Worm (Caenorhabditis elegans) whole organism, young adult: ENCODE data around the gene ZK643.6.

ENCODE experiments used
- B0261.1 ChIP-seq: sonication (generic microtip); optimal IDR thresholded peaks from 2 replicates; lab custom pipeline; 2016; ENCODE audit warnings: mild to moderate bottlenecking, missing genetic modification characterization, moderate library complexity, missing compliant biosample characterization
- F57A8.1 ChIP-seq: fragments of 200-800 bp; sonication (Bioruptor generic); optimal IDR thresholded peaks from 2 replicates; lab custom pipeline; 2018; ENCODE audit warnings: mild to moderate bottlenecking, missing genetic modification characterization, moderate library complexity, missing compliant biosample characterization
- K12H6.12 ChIP-seq: fragments of 200-800 bp; sonication (Bioruptor generic); optimal IDR thresholded peaks from 2 replicates; lab custom pipeline; 2018; ENCODE audit warnings: mild to moderate bottlenecking, missing genetic modification characterization, missing compliant biosample characterization
- Y56A3A.18 ChIP-seq: fragments of 200-800 bp; sonication (Bioruptor generic); IDR thresholded peaks from 2 replicates; pipeline ENCODE4 v1.3.6; 2022; ENCODE audit warnings: missing genetic modification reagents, missing genetic modification characterization, missing compliant biosample characterization
- Y67H2A.10 ChIP-seq: fragments of 200-800 bp; sonication (Bioruptor generic); conservative IDR thresholded peaks from 2 replicates; pipeline ENCODE4 v1.3.6; 2022; ENCODE audit warnings: missing genetic modification reagents, missing genetic modification characterization, missing compliant biosample characterization
- Y79H2A.3 ChIP-seq: fragments of 200-800 bp; sonication (Bioruptor generic); conservative IDR thresholded peaks from 2 replicates; pipeline ENCODE4 v1.3.6; 2022; ENCODE audit warnings: missing genetic modification reagents, missing genetic modification characterization, missing compliant biosample characterization
- Y95B8A.8 ChIP-seq: fragments of 200-800 bp; sonication (Bioruptor generic); IDR thresholded peaks from 2 replicates; pipeline ENCODE4 v1.3.6; 2022; ENCODE audit warnings: missing genetic modification reagents, missing genetic modification characterization, missing compliant biosample characterization
- ZK185.1 ChIP-seq: sonication (generic microtip); optimal IDR thresholded peaks from 2 replicates; lab custom pipeline; 2016; ENCODE audit warnings: mild to moderate bottlenecking, missing genetic modification characterization, missing compliant biosample characterization; ENCODE audit not compliant: poor library complexity, severe bottlenecking
- ama-1 ChIP-seq, 3 experiments: fragments of 150-350 bp in 1 of 3; sonication (generic microtip) in 2 of 3; optimal IDR thresholded peaks; 2 replicates each; lab custom pipeline; 2014 to 2018; ENCODE audit warnings: missing biosample characterization in 2 of 3, missing genetic modification characterization in 2 of 3, missing genetic modification reagents in 2 of 3
- bed-2 ChIP-seq: fragments of 200-800 bp; sonication (Bioruptor generic); IDR thresholded peaks from 2 replicates; pipeline ENCODE4 v1.3.6; 2022; ENCODE audit warnings: missing genetic modification reagents, missing genetic modification characterization, missing compliant biosample characterization
- cebp-1 ChIP-seq, 2 experiments: fragments of 200-800 bp in 1 of 2; sonication (Bioruptor generic) in 1 of 2; sonication (generic microtip) in 1 of 2; IDR thresholded peaks in 1 of 2; optimal IDR thresholded peaks in 1 of 2; 2 replicates each; pipeline versions ENCODE4 v1.3.6 to Lab custom; 2017 to 2022; ENCODE audit warnings: missing compliant biosample characterization in 2 of 2, missing genetic modification characterization in 2 of 2, mild to moderate bottlenecking in 1 of 2, missing genetic modification reagents in 1 of 2, moderate library complexity in 1 of 2
- cebp-2 ChIP-seq: fragments of 200-800 bp; sonication (Bioruptor generic); IDR thresholded peaks from 2 replicates; pipeline ENCODE4 v1.3.6; 2022; ENCODE audit warnings: missing genetic modification characterization, missing compliant biosample characterization
- ceh-100 ChIP-seq: fragments of 200-800 bp; sonication (Bioruptor generic); IDR thresholded peaks from 2 replicates; pipeline ENCODE4 v1.3.6; 2022; ENCODE audit warnings: missing genetic modification reagents, missing genetic modification characterization, missing compliant biosample characterization
- ceh-58 ChIP-seq: fragments of 200-800 bp; sonication (Bioruptor generic); IDR thresholded peaks from 2 replicates; pipeline ENCODE4 v1.3.6; 2022; ENCODE audit warnings: missing genetic modification characterization, missing compliant biosample characterization
- ceh-79 ChIP-seq: sonication (generic microtip); optimal IDR thresholded peaks from 2 replicates; lab custom pipeline; 2017; ENCODE audit warnings: mild to moderate bottlenecking, missing genetic modification characterization, missing compliant biosample characterization
- chd-7 ChIP-seq: sonication (generic microtip); optimal IDR thresholded peaks from 2 replicates; lab custom pipeline; 2016; ENCODE audit warnings: mild to moderate bottlenecking, missing genetic modification characterization, moderate library complexity, missing compliant biosample characterization
- dpff-1 ChIP-seq: sonication (generic microtip); optimal IDR thresholded peaks from 2 replicates; lab custom pipeline; 2017; ENCODE audit warnings: mild to moderate bottlenecking, missing genetic modification characterization, missing compliant biosample characterization
- dpl-1 ChIP-seq: fragments of 150-350 bp; optimal IDR thresholded peaks from 2 replicates; lab custom pipeline; 2014; ENCODE audit warnings: missing biosample characterization, missing genetic modification reagents, missing genetic modification characterization
- egl-44 ChIP-seq: fragments of 200-800 bp; sonication (Bioruptor generic); IDR thresholded peaks from 2 replicates; pipeline ENCODE4 v1.3.6; 2022; ENCODE audit warnings: missing genetic modification reagents, missing genetic modification characterization, missing compliant biosample characterization
- egrh-3 ChIP-seq: fragments of 200-800 bp; sonication (Bioruptor generic); IDR thresholded peaks from 2 replicates; pipeline ENCODE4 v1.3.6; 2022; ENCODE audit warnings: missing genetic modification reagents, missing genetic modification characterization, missing compliant biosample characterization
- ekl-4 ChIP-seq: fragments of 200-800 bp; sonication (Bioruptor generic); IDR thresholded peaks from 2 replicates; pipeline ENCODE4 v1.3.6; 2022; ENCODE audit warnings: missing genetic modification reagents, missing genetic modification characterization, missing compliant biosample characterization
- fkh-3 ChIP-seq: sonication (generic microtip); optimal IDR thresholded peaks from 2 replicates; lab custom pipeline; 2016; ENCODE audit warnings: mild to moderate bottlenecking, missing genetic modification characterization, missing compliant biosample characterization
- hlh-12 ChIP-seq: sonication (generic microtip); optimal IDR thresholded peaks from 2 replicates; lab custom pipeline; 2016; ENCODE audit warnings: missing genetic modification characterization, missing compliant biosample characterization
- hlh-26 ChIP-seq: fragments of 200-800 bp; sonication (Bioruptor generic); conservative IDR thresholded peaks from 2 replicates; pipeline ENCODE4 v1.3.6; 2022; ENCODE audit warnings: missing genetic modification reagents, missing genetic modification characterization, missing compliant biosample characterization
- hmg-1.2 ChIP-seq: fragments of 200-800 bp; sonication (Bioruptor generic); IDR thresholded peaks from 2 replicates; pipeline ENCODE4 v1.3.6; 2022; ENCODE audit warnings: missing genetic modification reagents, missing genetic modification characterization, missing compliant biosample characterization
- hmg-20 ChIP-seq: fragments of 200-800 bp; sonication (Bioruptor generic); IDR thresholded peaks from 2 replicates; pipeline ENCODE4 v1.3.6; 2022; ENCODE audit warnings: missing genetic modification reagents, missing genetic modification characterization, missing compliant biosample characterization
- hsf-1 ChIP-seq: fragments of 200-800 bp; sonication (Bioruptor generic); IDR thresholded peaks from 2 replicates; pipeline ENCODE4 v1.3.6; 2022; ENCODE audit warnings: missing genetic modification reagents, missing genetic modification characterization, missing compliant biosample characterization
- lag-1 ChIP-seq: fragments of 200-800 bp; sonication (Bioruptor generic); IDR thresholded peaks from 2 replicates; pipeline ENCODE4 v1.3.6; 2022; ENCODE audit warnings: missing genetic modification reagents, missing genetic modification characterization, missing compliant biosample characterization
- let-526 ChIP-seq: fragments of 200-800 bp; sonication (Bioruptor generic); IDR thresholded peaks from 2 replicates; pipeline ENCODE4 v1.3.6; 2022; ENCODE audit warnings: missing genetic modification reagents, missing genetic modification characterization, missing compliant biosample characterization
- lir-1 ChIP-seq: fragments of 200-800 bp; sonication (Bioruptor generic); conservative IDR thresholded peaks from 2 replicates; pipeline ENCODE4 v1.3.6; 2022; ENCODE audit warnings: missing genetic modification reagents, missing genetic modification characterization, missing compliant biosample characterization
- lsy-27 ChIP-seq: sonication (generic microtip); optimal IDR thresholded peaks from 2 replicates; lab custom pipeline; 2017; ENCODE audit warnings: missing genetic modification characterization, mild to moderate bottlenecking, missing compliant biosample characterization, antibody characterized with exemption, missing genotype, borderline replicate concordance; ENCODE audit not compliant: insufficient read depth
- madf-3 ChIP-seq: fragments of 200-800 bp; sonication (Bioruptor generic); IDR thresholded peaks from 2 replicates; pipeline ENCODE4 v1.3.6; 2022; ENCODE audit warnings: missing genetic modification reagents, missing genetic modification characterization, missing compliant biosample characterization
- madf-6 ChIP-seq: fragments of 200-800 bp; sonication (Bioruptor generic); IDR thresholded peaks from 2 replicates; pipeline ENCODE4 v1.3.6; 2022; ENCODE audit warnings: missing genetic modification reagents, missing genetic modification characterization, missing compliant biosample characterization
- mcd-1 ChIP-seq: fragments of 200-800 bp; sonication (Bioruptor generic); IDR thresholded peaks from 2 replicates; pipeline ENCODE4 v1.3.6; 2022; ENCODE audit warnings: missing genetic modification reagents, missing genetic modification characterization, missing compliant biosample characterization
- mes-4 ChIP-seq: sonication (generic microtip); optimal IDR thresholded peaks from 2 replicates; lab custom pipeline; 2016; ENCODE audit warnings: missing genotype, missing genetic modification characterization, missing compliant biosample characterization
- mxl-1 ChIP-seq: sonication (generic microtip); optimal IDR thresholded peaks from 2 replicates; lab custom pipeline; 2016; ENCODE audit warnings: missing genetic modification characterization, missing compliant biosample characterization
- nfya-1 ChIP-seq: sonication (generic microtip); optimal IDR thresholded peaks from 2 replicates; lab custom pipeline; 2017; ENCODE audit warnings: antibody characterized with exemption, missing compliant biosample characterization, missing genetic modification characterization, borderline replicate concordance; ENCODE audit not compliant: insufficient read depth
- nfyb-1 ChIP-seq: fragments of 200-800 bp; sonication (Bioruptor generic); IDR thresholded peaks from 2 replicates; pipeline ENCODE4 v1.3.6; 2022; ENCODE audit warnings: missing genetic modification reagents, missing genetic modification characterization, missing compliant biosample characterization
- nhr-179 ChIP-seq: sonication (generic microtip); optimal IDR thresholded peaks from 2 replicates; lab custom pipeline; 2016; ENCODE audit warnings: mild to moderate bottlenecking, missing genetic modification characterization, missing compliant biosample characterization
- nhr-27 ChIP-seq: fragments of 200-800 bp; sonication (Bioruptor generic); optimal IDR thresholded peaks from 2 replicates; lab custom pipeline; 2018; ENCODE audit warnings: mild to moderate bottlenecking, missing genetic modification characterization, moderate library complexity, missing compliant biosample characterization
- nhr-80 ChIP-seq: sonication (generic microtip); optimal IDR thresholded peaks from 2 replicates; lab custom pipeline; 2016; ENCODE audit warnings: missing genetic modification characterization, missing compliant biosample characterization
- rpc-1 ChIP-seq, 2 experiments: fragments of 150-350 bp in 1 of 2; sonication (generic microtip) in 1 of 2; optimal IDR thresholded peaks; 2 replicates each; lab custom pipeline; 2014 to 2018; ENCODE audit warnings: missing biosample characterization in 1 of 2, missing genetic modification characterization in 1 of 2, missing genetic modification reagents in 1 of 2, missing genotype in 1 of 2
- snpc-1.3 ChIP-seq: sonication (generic microtip); optimal IDR thresholded peaks from 2 replicates; lab custom pipeline; 2017; ENCODE audit warnings: missing genetic modification characterization, mild to moderate bottlenecking, missing compliant biosample characterization, antibody characterized with exemption, moderate library complexity, missing genotype, missing genetic modification reagents; ENCODE audit not compliant: insufficient read depth
- tbp1 ChIP-seq: fragments of 200-800 bp; sonication (Bioruptor generic); optimal IDR thresholded peaks from 2 replicates; lab custom pipeline; 2018; ENCODE audit warnings: mild to moderate bottlenecking, missing genetic modification characterization, missing compliant biosample characterization
- ztf-28 ChIP-seq: fragments of 200-800 bp; sonication (Bioruptor generic); IDR thresholded peaks from 2 replicates; pipeline ENCODE4 v1.3.6; 2022; ENCODE audit warnings: missing genetic modification reagents, missing genetic modification characterization, missing compliant biosample characterization

Gene ZK643.6

ce11 chrIII:8922061-8922460, 38.5 kb downstream of the ZK643.6 start:
- TF ChIP-seq lag-1 (GFP tag; lab: Robert Waterston, UW) (no peak), hmg-20 (GFP tag; lab: Robert Waterston, UW) (no peak), ama-1 (optimal IDR thresholded peaks at IDR 0.05; lab: Kevin White, UChicago) (peak; percentile 63), ama-1 (GFP tag; optimal IDR thresholded peaks at IDR 0.05; lab: Kevin White, UChicago) (no peak), mxl-1 (tag; lab: Kevin White, UChicago) (no peak)

- TF ChIP-seq nhr-179 (tag; lab: Kevin White, UChicago): no peak
- TF ChIP-seq Y79H2A.3 (GFP tag; lab: Robert Waterston, UW): no peak
- TF ChIP-seq ZK185.1: no peak
- TF ChIP-seq ceh-79 (tag; lab: Kevin White, UChicago): no peak
- TF ChIP-seq ceh-100 (GFP tag; lab: Robert Waterston, UW): no peak
- TF ChIP-seq rpc-1 (optimal IDR thresholded peaks at IDR 0.05; lab: Kevin White, UChicago): no peak
- TF ChIP-seq rpc-1 (tag; optimal IDR thresholded peaks at IDR 0.05; lab: Kevin White, UChicago): no peak
- TF ChIP-seq mes-4 (tag; lab: Kevin White, UChicago): no peak
- TF ChIP-seq Y56A3A.18: no peak
- TF ChIP-seq fkh-3: no peak
- TF ChIP-seq hlh-12: no peak
Observed at ce11 chrIII:8919784-8920183, 40.8 kb downstream of the ZK643.6 start, which contains the start of gene ZK637.15. Gene ZK637.15 (plus strand): TSS chrIII:8920084.

ce11 chrIII:8917879-8918381, 42.6 kb downstream of the ZK643.6 start, which contains the start of gene cdc-25.3:
Gene cdc-25.3 (minus strand): TSS chrIII:8917929.
- no peak for TF ChIP-seq madf-3
- TF ChIP-seq bed-2 (GFP tag; lab: Robert Waterston, UW): no peak
- no peak for TF ChIP-seq Y67H2A.10
- no peak for TF ChIP-seq nfya-1 (tag; lab: Kevin White, UChicago)
- TF ChIP-seq hmg-1.2: peak; percentile 26; the same call in 1 of the 2 replicates
- no peak for TF ChIP-seq dpff-1
- no peak for TF ChIP-seq chd-7
- TF ChIP-seq hmg-20 (GFP tag; lab: Robert Waterston, UW): no peak
- no peak for TF ChIP-seq cebp-1 (GFP tag; IDR thresholded peaks at IDR 0.05; lab: Robert Waterston, UW)
- no peak for TF ChIP-seq cebp-1 (tag; optimal IDR thresholded peaks at IDR 0.05; lab: Kevin White, UChicago)
- no peak for TF ChIP-seq nhr-27 (tag; lab: Kevin White, UChicago)
- no peak for TF ChIP-seq mcd-1 (GFP tag; lab: Robert Waterston, UW)
- no peak for TF ChIP-seq ztf-28
- no peak for TF ChIP-seq lir-1 (GFP tag; lab: Robert Waterston, UW)
- peak; percentile 85 for TF ChIP-seq madf-6 (GFP tag; lab: Robert Waterston, UW)
- no peak for TF ChIP-seq hsf-1 (GFP tag; lab: Robert Waterston, UW)
- TF ChIP-seq mes-4 (tag; lab: Kevin White, UChicago): no peak
- no peak for TF ChIP-seq egrh-3 (GFP tag; lab: Robert Waterston, UW)
- TF ChIP-seq tbp1: no peak
- TF ChIP-seq nhr-80 (tag; lab: Kevin White, UChicago): no peak
- no peak for TF ChIP-seq let-526 (GFP tag; lab: Robert Waterston, UW)
- TF ChIP-seq Y95B8A.8 (GFP tag; lab: Robert Waterston, UW): no peak
- no peak for TF ChIP-seq lsy-27 (tag; lab: Kevin White, UChicago)
- no peak for TF ChIP-seq F57A8.1 (GFP tag; lab: Kevin White, UChicago)
- no peak for TF ChIP-seq nfyb-1 (GFP tag; lab: Robert Waterston, UW)
- no peak for TF ChIP-seq B0261.1 (tag; lab: Kevin White, UChicago)
- TF ChIP-seq ceh-58 (GFP tag; lab: Robert Waterston, UW): no peak
- TF ChIP-seq snpc-1.3 (tag; lab: Kevin White, UChicago): no peak
- TF ChIP-seq cebp-2 (GFP tag; lab: Robert Waterston, UW): no peak
- TF ChIP-seq dpl-1 (GFP tag; lab: Kevin White, UChicago): peak; percentile 17
- TF ChIP-seq hlh-26: no peak
- TF ChIP-seq ekl-4 (GFP tag; lab: Robert Waterston, UW): no peak
- no peak for TF ChIP-seq K12H6.12 (tag; lab: Kevin White, UChicago)
- TF ChIP-seq egl-44 (GFP tag; lab: Robert Waterston, UW): no peak
